Fruit fly (Drosophila melanogaster): ENCODE results near the gene pasha.

DNA sequence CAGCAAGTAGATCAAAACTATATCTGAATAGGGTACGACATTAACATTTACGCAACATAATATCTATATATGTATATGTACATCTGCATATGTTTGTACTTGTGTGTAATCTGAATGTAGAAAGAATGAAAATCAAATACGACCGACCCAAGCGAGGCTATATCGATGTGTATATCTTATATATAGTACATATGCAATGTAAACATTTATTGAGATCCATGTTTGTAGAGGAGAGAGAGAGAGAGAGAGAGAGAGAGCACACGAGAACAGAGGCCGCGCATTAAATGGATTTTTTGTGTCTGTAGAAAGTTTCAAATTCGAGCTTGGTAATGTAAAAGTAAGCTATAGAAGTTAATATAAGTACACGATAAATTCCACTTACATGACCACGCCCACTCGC, 45.0 kb downstream of the pasha start:
- TF ChIP-seq CG10348 (GFP tag; IDR thresholded peaks at IDR 0.05) (no peak), CG12605 (GFP tag; IDR thresholded peaks at IDR 0.05) (no peak), CG8159 (tag; optimal IDR thresholded peaks at IDR 0.05) (no peak), CG8301 (tag; optimal IDR thresholded peaks at IDR 0.05) (no peak), CG32121 (GFP tag; IDR thresholded peaks at IDR 0.05) (no peak), Ets98B (GFP tag; IDR thresholded peaks at IDR 0.05) (no peak), EcR (GFP tag; optimal IDR thresholded peaks at IDR 0.05) (no peak), CG17806 (tag; optimal IDR thresholded peaks at IDR 0.05) (no peak), CG13204 (GFP tag; optimal IDR thresholded peaks at IDR 0.05) (no peak), Pif1A (GFP tag; optimal IDR thresholded peaks at IDR 0.05) (peak; percentile 26)
